ENCODE assay signal across 2 fruit fly cellular contexts in the genomic region with DNA sequence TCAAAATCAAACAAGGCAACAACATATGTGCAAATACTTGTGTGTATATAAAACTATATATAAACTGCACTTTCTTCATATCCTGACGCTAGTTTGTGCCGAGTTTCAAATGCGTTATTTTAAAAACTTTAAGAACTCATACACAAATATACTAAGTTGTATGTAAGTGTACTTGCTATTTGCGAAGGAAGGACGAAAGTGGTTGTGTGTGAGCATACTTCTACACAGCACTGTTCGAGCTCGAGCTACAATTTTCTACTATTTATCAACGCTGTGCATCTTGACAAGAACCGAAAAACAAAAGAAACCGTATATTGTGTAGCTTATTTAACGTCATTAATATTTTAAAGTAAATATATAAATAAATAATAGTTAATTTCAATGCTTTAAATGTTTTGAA.
A peak's percentile ranks its signal among the peaks of the same experiment; 100 is the strongest.
TF ChIP-seq lines count a peak whose summit lies in the region.

No protein-coding gene starts in this region.

- no peak for TF ChIP-seq CTCF in whole organism, embryonic (GFP tag; optimal IDR thresholded peaks at IDR 0.05; lab: Kevin White, UChicago)

TF ChIP-seq in whole organism, embryonic, 481 proteins besides CTCF, POLR2A, EP300 and RAD21:
- peak; percentile 5 for TF ChIP-seq sens (GFP tag; lab: Kevin White, UChicago)
- TF ChIP-seq HLHmδ (GFP tag; optimal IDR thresholded peaks at IDR 0.05; lab: Kevin White, UChicago) = no peak
- TF ChIP-seq CG7987 (GFP tag; optimal IDR thresholded peaks at IDR 0.05; lab: Kevin White, UChicago) = no peak
- peak; percentile 94 for TF ChIP-seq CG8388 (GFP tag; optimal IDR thresholded peaks at IDR 0.05; lab: Kevin White, UChicago)
- TF ChIP-seq Scr (GFP tag; IDR thresholded peaks at IDR 0.05; lab: Robert Waterston, UW; ENCODE audit: partially characterized antibody) = no peak
TF ChIP-seq in whole organism, embryonic: peak in this region for 2.

TF ChIP-seq in whole organism, prepupa, 60 proteins besides CTCF, POLR2A, EP300 and RAD21:
- TF ChIP-seq lz (GFP tag; optimal IDR thresholded peaks at IDR 0.05; lab: Kevin White, UChicago) = no peak
- TF ChIP-seq eg (GFP tag; IDR thresholded peaks at IDR 0.05; lab: Robert Waterston, UW) = no peak
- TF ChIP-seq Smox (GFP tag; optimal IDR thresholded peaks at IDR 0.05; lab: Kevin White, UChicago) = no peak
- peak; percentile 11 for TF ChIP-seq Eip78C (GFP tag; lab: Kevin White, UChicago)
- TF ChIP-seq CG6808 (GFP tag; optimal IDR thresholded peaks at IDR 0.05; lab: Kevin White, UChicago) = no peak
- TF ChIP-seq Gug (GFP tag; IDR thresholded peaks at IDR 0.05; lab: Robert Waterston, UW) = no peak
- no peak for TF ChIP-seq spab (GFP tag; optimal IDR thresholded peaks at IDR 0.05; lab: Kevin White, UChicago)
- TF ChIP-seq fkh (GFP tag; optimal IDR thresholded peaks at IDR 0.05; lab: Kevin White, UChicago) = no peak
TF ChIP-seq in whole organism, prepupa: peak in this region for 1.
